Worm (Caenorhabditis elegans) whole organism, mixed stage, embryonic: ENCODE measurements around the gene Y54G2A.40.

Source experiments
- M03D4.4 ChIP-seq: sonication (generic microtip); optimal IDR thresholded peaks from 2 replicates; lab custom pipeline; 2017; ENCODE audit warnings: mild to moderate bottlenecking, missing genetic modification characterization, missing compliant biosample characterization
- bed-3 ChIP-seq: fragments of 200-800 bp; sonication (Bioruptor generic); optimal IDR thresholded peaks from 3 replicates; lab custom pipeline; 2018; ENCODE audit warnings: mild to moderate bottlenecking, missing genetic modification characterization, moderate library complexity, missing compliant biosample characterization
- blmp-1 ChIP-seq: fragments of 150-350 bp; optimal IDR thresholded peaks from 2 replicates; lab custom pipeline; 2014; ENCODE audit warnings: missing biosample characterization, missing genetic modification characterization
- ceh-39 ChIP-seq: fragments of 150-350 bp; optimal IDR thresholded peaks from 2 replicates; lab custom pipeline; 2014; ENCODE audit warnings: missing biosample characterization, missing genetic modification characterization
- ceh-43 ChIP-seq: fragments of 200-800 bp; sonication (Bioruptor generic); optimal IDR thresholded peaks from 2 replicates; lab custom pipeline; 2018; ENCODE audit warnings: mild to moderate bottlenecking, missing genetic modification characterization, moderate library complexity, missing compliant biosample characterization
- ces-1 ChIP-seq: fragments of 150-350 bp; optimal IDR thresholded peaks from 2 replicates; lab custom pipeline; 2014; ENCODE audit warnings: missing biosample characterization, missing genetic modification reagents, missing genetic modification characterization
- drap-1 ChIP-seq: fragments of 200-800 bp; sonication (Bioruptor generic); optimal IDR thresholded peaks from 3 replicates; lab custom pipeline; 2018; ENCODE audit warnings: mild to moderate bottlenecking, missing genetic modification characterization, missing compliant biosample characterization
- elt-1 ChIP-seq: sonication (generic microtip); optimal IDR thresholded peaks from 2 replicates; lab custom pipeline; 2017; ENCODE audit warnings: missing genetic modification characterization, mild to moderate bottlenecking, missing compliant biosample characterization, antibody characterized with exemption, moderate library complexity, borderline replicate concordance; ENCODE audit not compliant: insufficient read depth
- elt-3 ChIP-seq: fragments of 150-350 bp; optimal IDR thresholded peaks from 2 replicates; lab custom pipeline; 2014; ENCODE audit warnings: missing biosample characterization, missing genetic modification characterization
- flh-1 ChIP-seq: fragments of 200-800 bp; sonication (Bioruptor generic); optimal IDR thresholded peaks from 2 replicates; lab custom pipeline; 2018; ENCODE audit warnings: mild to moderate bottlenecking, missing genetic modification characterization, moderate library complexity, missing compliant biosample characterization
- ham-2 ChIP-seq: fragments of 200-800 bp; sonication (Bioruptor generic); optimal IDR thresholded peaks from 2 replicates; lab custom pipeline; 2018; ENCODE audit warnings: mild to moderate bottlenecking, missing genetic modification characterization, missing compliant biosample characterization
- hlh-1 ChIP-seq: fragments of 150-350 bp; optimal IDR thresholded peaks from 2 replicates; lab custom pipeline; 2014; ENCODE audit warnings: missing biosample characterization, missing genetic modification reagents, missing genetic modification characterization
- lin-13 ChIP-seq: fragments of 150-350 bp; optimal IDR thresholded peaks from 2 replicates; lab custom pipeline; 2014; ENCODE audit warnings: missing biosample characterization, missing genetic modification characterization
- lin-32 ChIP-seq: fragments of 200-800 bp; sonication (Bioruptor generic); optimal IDR thresholded peaks from 2 replicates; lab custom pipeline; 2018; ENCODE audit warnings: mild to moderate bottlenecking, missing genetic modification characterization, missing compliant biosample characterization
- lsy-2 ChIP-seq: fragments of 150-350 bp; optimal IDR thresholded peaks from 2 replicates; lab custom pipeline; 2014; ENCODE audit warnings: missing biosample characterization, missing genetic modification characterization
- mab-5 ChIP-seq: fragments of 150-350 bp; optimal IDR thresholded peaks from 2 replicates; lab custom pipeline; 2014; ENCODE audit warnings: missing biosample characterization, missing genetic modification characterization
- mep-1 ChIP-seq: fragments of 150-350 bp; optimal IDR thresholded peaks from 2 replicates; lab custom pipeline; 2017; ENCODE audit warnings: missing biosample characterization, missing genetic modification reagents, missing genetic modification characterization, inconsistent platforms
- mls-2 ChIP-seq: sonication (generic microtip); optimal IDR thresholded peaks from 2 replicates; lab custom pipeline; 2016; ENCODE audit warnings: mild to moderate bottlenecking, missing genetic modification characterization, moderate library complexity, missing compliant biosample characterization
- nhr-12 ChIP-seq: fragments of 150-350 bp; optimal IDR thresholded peaks from 2 replicates; lab custom pipeline; 2014; ENCODE audit warnings: missing biosample characterization, missing genetic modification characterization
- nhr-237 ChIP-seq: fragments of 150-350 bp; optimal IDR thresholded peaks from 2 replicates; lab custom pipeline; 2014; ENCODE audit warnings: missing biosample characterization, missing genetic modification characterization
- nhr-76 ChIP-seq: sonication (generic microtip); optimal IDR thresholded peaks from 2 replicates; lab custom pipeline; 2017; ENCODE audit warnings: missing biosample characterization, missing genetic modification characterization
- pha-4 ChIP-seq: fragments of 150-350 bp; optimal IDR thresholded peaks from 2 replicates; lab custom pipeline; 2018; ENCODE audit warnings: missing biosample characterization, missing genetic modification reagents, missing genetic modification characterization
- sem-2 ChIP-seq: fragments of 200-800 bp; sonication (Bioruptor generic); optimal IDR thresholded peaks from 2 replicates; lab custom pipeline; 2018; ENCODE audit warnings: mild to moderate bottlenecking, missing genetic modification characterization, missing compliant biosample characterization
- snpc-4 ChIP-seq: fragments of 150-350 bp; optimal IDR thresholded peaks from 2 replicates; lab custom pipeline; 2014; ENCODE audit warnings: missing biosample characterization, missing genetic modification characterization
- sptf-1 ChIP-seq: sonication (generic microtip); optimal IDR thresholded peaks from 2 replicates; lab custom pipeline; 2017; ENCODE audit warnings: mild to moderate bottlenecking, missing genetic modification characterization, moderate library complexity, missing compliant biosample characterization
- tbx-8 ChIP-seq: fragments of 200-800 bp; sonication (Bioruptor generic); optimal IDR thresholded peaks from 2 replicates; lab custom pipeline; 2018; ENCODE audit warnings: mild to moderate bottlenecking, missing genetic modification characterization, moderate library complexity, missing compliant biosample characterization
- unc-120 ChIP-seq: sonication (generic microtip); optimal IDR thresholded peaks from 2 replicates; lab custom pipeline; 2017; ENCODE audit warnings: missing genetic modification characterization, missing compliant biosample characterization; ENCODE audit not compliant: poor library complexity, severe bottlenecking
- unc-39 ChIP-seq: fragments of 150-350 bp; optimal IDR thresholded peaks from 2 replicates; lab custom pipeline; 2014; ENCODE audit warnings: missing biosample characterization, missing genetic modification characterization
- zip-8 ChIP-seq: fragments of 150-350 bp; optimal IDR thresholded peaks from 2 replicates; lab custom pipeline; 2014; ENCODE audit warnings: missing biosample characterization, missing genetic modification characterization
- ztf-11 ChIP-seq: fragments of 150-350 bp; optimal IDR thresholded peaks from 2 replicates; lab custom pipeline; 2014; ENCODE audit warnings: missing biosample characterization, missing genetic modification characterization

Y54G2A.40 gene

DNA sequence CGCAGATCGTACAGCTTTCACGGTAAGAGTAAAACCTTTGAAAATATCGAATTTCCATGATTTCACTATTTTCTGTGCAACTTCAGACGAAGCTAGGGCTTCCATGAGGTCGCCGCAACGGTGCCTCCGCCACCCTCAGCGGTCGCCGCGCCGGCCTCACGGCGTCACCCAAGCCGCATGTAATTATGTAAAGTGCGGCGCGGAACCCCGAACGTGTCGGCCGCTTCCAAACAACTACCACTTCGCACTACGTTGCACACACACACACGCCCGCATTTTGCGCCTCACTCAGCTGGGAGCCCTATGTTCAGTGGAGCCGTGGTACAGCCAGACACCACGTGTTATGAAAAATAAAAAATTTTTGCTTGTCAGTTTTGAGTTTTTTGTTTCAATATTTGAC, 29.2 kb upstream of the Y54G2A.40 start:
- TF ChIP-seq sptf-1 (tag; lab: Kevin White, UChicago) (no peak), unc-120 (no peak), unc-39 (tag; lab: Kevin White, UChicago) (no peak), ztf-11 (tag; lab: Kevin White, UChicago) (no peak), sem-2 (no peak), lsy-2 (tag; lab: Kevin White, UChicago) (no peak), nhr-12 (tag; lab: Kevin White, UChicago) (no peak), pha-4 (tag; lab: Kevin White, UChicago) (no peak), elt-3 (tag; lab: Kevin White, UChicago) (no peak), blmp-1 (tag; lab: Kevin White, UChicago) (no peak), flh-1 (GFP tag; lab: Kevin White, UChicago) (no peak), zip-8 (tag; lab: Kevin White, UChicago) (no peak), lin-13 (tag; lab: Kevin White, UChicago) (no peak), mls-2 (tag; lab: Kevin White, UChicago) (no peak), elt-1 (no peak), ham-2 (GFP tag; lab: Kevin White, UChicago) (no peak)

DNA sequence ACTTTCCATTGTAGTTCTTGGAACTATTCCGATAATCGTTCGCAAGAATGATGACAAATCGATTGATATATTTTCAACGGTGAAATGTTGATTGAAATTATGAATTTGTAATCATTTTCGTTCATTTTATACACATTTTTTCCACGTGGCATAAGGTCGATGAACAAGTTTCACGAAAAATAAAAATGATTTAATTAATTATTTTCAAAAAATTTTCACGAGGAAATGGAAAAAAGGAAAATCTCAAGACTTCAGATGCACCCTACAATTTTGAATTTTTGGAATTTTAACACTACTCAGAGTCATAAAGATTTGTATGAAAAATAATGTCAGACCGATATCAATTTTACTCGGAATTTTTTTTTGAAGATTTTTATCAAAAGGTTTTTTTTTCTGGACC, 26.6 kb upstream of the Y54G2A.40 start, which contains the start of gene Y54G2A.13:
TSS of gene Y54G2A.13 (minus strand) at position 101 of the 400 bp plus-strand sequence.
- no peak for TF ChIP-seq snpc-4 (tag; lab: Kevin White, UChicago)
- TF ChIP-seq flh-1 (GFP tag; lab: Kevin White, UChicago) = no peak
- no peak for TF ChIP-seq ceh-39
- no peak for TF ChIP-seq mep-1 (tag; lab: Kevin White, UChicago)
- TF ChIP-seq lin-13 (tag; lab: Kevin White, UChicago) = no peak
- TF ChIP-seq nhr-76 (tag; lab: Kevin White, UChicago) = no peak
- no peak for TF ChIP-seq sem-2
- TF ChIP-seq ztf-11 (tag; lab: Kevin White, UChicago) = no peak
- no peak for TF ChIP-seq lin-32 (GFP tag; lab: Kevin White, UChicago)
- no peak for TF ChIP-seq tbx-8 (GFP tag; lab: Kevin White, UChicago)
- TF ChIP-seq ceh-43 (GFP tag; lab: Kevin White, UChicago) = no peak
- TF ChIP-seq mls-2 (tag; lab: Kevin White, UChicago) = no peak
- TF ChIP-seq, all 35 proteins: peak for 0

DNA sequence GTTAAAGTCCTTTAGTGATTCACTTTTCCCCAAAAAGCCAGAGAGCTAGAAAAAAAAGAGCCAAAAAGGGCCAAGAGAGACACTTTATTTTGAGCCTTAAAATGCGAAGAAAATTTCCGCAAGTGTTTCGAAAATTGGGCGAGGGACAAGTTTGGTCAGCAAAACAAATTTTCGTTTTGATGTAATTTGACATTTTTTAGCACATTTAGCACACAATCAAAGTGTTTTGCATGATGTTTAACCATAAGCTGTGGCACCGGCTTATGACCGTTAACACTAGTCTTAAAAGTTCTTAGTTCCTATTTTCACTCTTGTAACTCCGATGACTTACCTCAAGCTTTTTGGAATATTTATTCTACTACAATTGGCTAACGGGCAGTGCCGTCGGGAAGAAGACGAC, 25.9 kb upstream of the Y54G2A.40 start, which contains the start of gene Y54G2A.37:
TSS of gene Y54G2A.37 (plus strand) at position 301 of the 400 bp plus-strand sequence.
- TF ChIP-seq bed-3 (GFP tag; lab: Kevin White, UChicago) = no peak
- no peak for TF ChIP-seq elt-3 (tag; lab: Kevin White, UChicago)
- TF ChIP-seq M03D4.4 (tag; lab: Kevin White, UChicago) = no peak
- TF ChIP-seq nhr-76 (tag; lab: Kevin White, UChicago) = no peak
- TF ChIP-seq blmp-1 (tag; lab: Kevin White, UChicago) = no peak
- no peak for TF ChIP-seq ces-1 (GFP tag; lab: Kevin White, UChicago)
- TF ChIP-seq unc-39 (tag; lab: Kevin White, UChicago) = no peak
- no peak for TF ChIP-seq sem-2
- no peak for TF ChIP-seq ham-2 (GFP tag; lab: Kevin White, UChicago)
- TF ChIP-seq hlh-1 (tag; lab: Kevin White, UChicago) = no peak
- TF ChIP-seq mab-5 (tag; lab: Kevin White, UChicago) = no peak
- no peak for TF ChIP-seq ztf-11 (tag; lab: Kevin White, UChicago)
- no peak for TF ChIP-seq lin-32 (GFP tag; lab: Kevin White, UChicago)
- no peak for TF ChIP-seq nhr-237 (tag; lab: Kevin White, UChicago)
- no peak for TF ChIP-seq drap-1 (GFP tag; lab: Kevin White, UChicago)
- no peak for TF ChIP-seq elt-1

DNA sequence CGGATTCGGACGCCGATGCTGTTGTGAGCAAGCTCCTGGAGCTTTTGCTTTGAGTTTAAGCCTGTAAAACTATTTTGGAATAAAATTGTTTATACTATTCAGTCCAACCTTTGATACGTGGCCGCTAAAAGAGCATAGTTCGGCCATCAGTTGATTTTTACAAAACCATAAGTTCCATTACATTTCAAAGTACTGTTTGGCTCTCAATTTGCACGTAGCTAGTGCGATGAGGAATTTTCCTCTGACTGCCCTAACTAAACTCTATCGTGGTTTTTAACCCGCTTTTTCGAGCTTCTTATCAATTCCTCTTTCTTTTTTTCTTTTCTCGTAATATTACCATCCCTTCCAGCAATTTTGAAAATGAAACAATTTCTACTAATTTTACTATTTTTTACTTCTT, 22.8 kb upstream of the Y54G2A.40 start, which contains the start of gene clec-80:
TSS of gene clec-80 (plus strand) at position 301 of the 400 bp plus-strand sequence.
- TF ChIP-seq sptf-1 (tag; lab: Kevin White, UChicago) (no peak), tbx-8 (GFP tag; lab: Kevin White, UChicago) (no peak), lin-13 (tag; lab: Kevin White, UChicago) (no peak), ceh-39 (no peak), nhr-76 (tag; lab: Kevin White, UChicago) (no peak)
